Fruit fly (Drosophila melanogaster): ENCODE data around the gene msd1.

msd1 gene

dm6 chr3L:1350924-1351215, 19.3 kb downstream of the msd1 start, which contains the start of gene CG9166:
Gene CG9166, plus strand, starts transcription at chr3L:1351116.
- no peak for TF ChIP-seq sv (GFP tag; optimal IDR thresholded peaks at IDR 0.05)
- no peak for TF ChIP-seq Abd-B (GFP tag; optimal IDR thresholded peaks at IDR 0.05)
- no peak for TF ChIP-seq GATAd (GFP tag; optimal IDR thresholded peaks at IDR 0.05)
- TF ChIP-seq CrebA (GFP tag; optimal IDR thresholded peaks at IDR 0.05; ENCODE audit: borderline replicate concordance), result no peak
- TF ChIP-seq br (GFP tag; optimal IDR thresholded peaks at IDR 0.05), result no peak
- TF ChIP-seq lola (GFP tag; optimal IDR thresholded peaks at IDR 0.05), result no peak
- TF ChIP-seq Hnf4 (GFP tag; optimal IDR thresholded peaks at IDR 0.05), result no peak
- TF ChIP-seq usp (GFP tag; optimal IDR thresholded peaks at IDR 0.05), result no peak

dm6 chr3L:1352065-1352464, 20.5 kb downstream of the msd1 start:
- TF ChIP-seq dmrt93B (GFP tag; optimal IDR thresholded peaks at IDR 0.05) (no peak), jim (GFP tag; optimal IDR thresholded peaks at IDR 0.05) (no peak), Mio (GFP tag; optimal IDR thresholded peaks at IDR 0.05) (no peak), Dif (GFP tag; optimal IDR thresholded peaks at IDR 0.05; ENCODE audit: partially characterized antibody) (no peak), Abd-B (GFP tag; optimal IDR thresholded peaks at IDR 0.05) (no peak), dsf (GFP tag; optimal IDR thresholded peaks at IDR 0.05; ENCODE audit: borderline replicate concordance) (no peak), OdsH (GFP tag; optimal IDR thresholded peaks at IDR 0.05) (peak; percentile 20), sage (GFP tag; optimal IDR thresholded peaks at IDR 0.05) (no peak), Vsx2 (GFP tag; optimal IDR thresholded peaks at IDR 0.05; ENCODE audit: partially characterized antibody) (no peak), lola (GFP tag; optimal IDR thresholded peaks at IDR 0.05) (no peak), CG32264 (GFP tag; optimal IDR thresholded peaks at IDR 0.05) (peak; percentile 2), rgr (GFP tag; optimal IDR thresholded peaks at IDR 0.05) (peak; percentile 46), pan (optimal IDR thresholded peaks at IDR 0.05) (no peak), CG9705 (GFP tag; optimal IDR thresholded peaks at IDR 0.05) (no peak), Myc (optimal IDR thresholded peaks at IDR 0.05) (peak; percentile 56), dl (GFP tag; optimal IDR thresholded peaks at IDR 0.05; ENCODE audit: insufficient read depth in 1 of 2, partially characterized antibody in 2 of 2) (no peak), GATAd (GFP tag; optimal IDR thresholded peaks at IDR 0.05) (no peak), Sp1 (GFP tag; optimal IDR thresholded peaks at IDR 0.05) (no peak), woc (GFP tag; optimal IDR thresholded peaks at IDR 0.05) (peak; percentile 11), Rel (GFP tag; optimal IDR thresholded peaks at IDR 0.05) (no peak), Rel (tag; optimal IDR thresholded peaks at IDR 0.05) (no peak), N (GFP tag; optimal IDR thresholded peaks at IDR 0.05) (no peak), Hr83 (GFP tag; optimal IDR thresholded peaks at IDR 0.05; ENCODE audit: poor library complexity, severe bottlenecking) (no peak), fru (GFP tag; optimal IDR thresholded peaks at IDR 0.05) (peak; percentile 24), sv (GFP tag; optimal IDR thresholded peaks at IDR 0.05) (peak; percentile 14), CrebA (GFP tag; optimal IDR thresholded peaks at IDR 0.05; ENCODE audit: borderline replicate concordance) (no peak), Dfd (GFP tag; optimal IDR thresholded peaks at IDR 0.05) (no peak), HLH106 (tag; optimal IDR thresholded peaks at IDR 0.05) (peak; percentile 5), Hr78 (GFP tag; optimal IDR thresholded peaks at IDR 0.05) (no peak), ey (GFP tag; optimal IDR thresholded peaks at IDR 0.05) (peak; percentile 7), usp (GFP tag; optimal IDR thresholded peaks at IDR 0.05) (no peak), br (GFP tag; optimal IDR thresholded peaks at IDR 0.05) (peak; percentile 8), foxo (GFP tag; optimal IDR thresholded peaks at IDR 0.05) (peak in 1 of 2 experiments; percentile 45), Hnf4 (GFP tag; optimal IDR thresholded peaks at IDR 0.05) (no peak), tai (GFP tag; optimal IDR thresholded peaks at IDR 0.05) (no peak), h (GFP tag; optimal IDR thresholded peaks at IDR 0.05) (peak; percentile 46), Jra (GFP tag; optimal IDR thresholded peaks at IDR 0.05) (peak; percentile 1), brk (GFP tag; optimal IDR thresholded peaks at IDR 0.05) (peak; percentile 25), psq (GFP tag; optimal IDR thresholded peaks at IDR 0.05) (peak; percentile 12)

dm6 chr3L:1354214-1354613, 22.7 kb downstream of the msd1 start:
- TF ChIP-seq OdsH (GFP tag; optimal IDR thresholded peaks at IDR 0.05) (no peak), Rel (GFP tag; optimal IDR thresholded peaks at IDR 0.05) (no peak), Rel (tag; optimal IDR thresholded peaks at IDR 0.05) (no peak), foxo (GFP tag; optimal IDR thresholded peaks at IDR 0.05) (no peak), jim (GFP tag; optimal IDR thresholded peaks at IDR 0.05) (no peak), CG9705 (GFP tag; optimal IDR thresholded peaks at IDR 0.05) (no peak), Jra (GFP tag; optimal IDR thresholded peaks at IDR 0.05) (no peak), usp (GFP tag; optimal IDR thresholded peaks at IDR 0.05) (no peak), CG32264 (GFP tag; optimal IDR thresholded peaks at IDR 0.05) (no peak), brk (GFP tag; optimal IDR thresholded peaks at IDR 0.05) (no peak), psq (GFP tag; optimal IDR thresholded peaks at IDR 0.05) (no peak), HLH106 (tag; optimal IDR thresholded peaks at IDR 0.05) (no peak), dl (GFP tag; optimal IDR thresholded peaks at IDR 0.05; ENCODE audit: insufficient read depth in 1 of 2, partially characterized antibody in 2 of 2) (no peak), br (GFP tag; optimal IDR thresholded peaks at IDR 0.05) (no peak), ey (GFP tag; optimal IDR thresholded peaks at IDR 0.05) (no peak), Dfd (GFP tag; optimal IDR thresholded peaks at IDR 0.05) (no peak), fru (GFP tag; optimal IDR thresholded peaks at IDR 0.05) (no peak), CrebA (GFP tag; optimal IDR thresholded peaks at IDR 0.05; ENCODE audit: borderline replicate concordance) (no peak), dmrt93B (GFP tag; optimal IDR thresholded peaks at IDR 0.05) (no peak), Hr78 (GFP tag; optimal IDR thresholded peaks at IDR 0.05) (no peak)

Measured in whole organism, wandering third instar larva.